Fruit fly (Drosophila melanogaster): ENCODE results near the gene KdelR.

KdelR gene

DNA sequence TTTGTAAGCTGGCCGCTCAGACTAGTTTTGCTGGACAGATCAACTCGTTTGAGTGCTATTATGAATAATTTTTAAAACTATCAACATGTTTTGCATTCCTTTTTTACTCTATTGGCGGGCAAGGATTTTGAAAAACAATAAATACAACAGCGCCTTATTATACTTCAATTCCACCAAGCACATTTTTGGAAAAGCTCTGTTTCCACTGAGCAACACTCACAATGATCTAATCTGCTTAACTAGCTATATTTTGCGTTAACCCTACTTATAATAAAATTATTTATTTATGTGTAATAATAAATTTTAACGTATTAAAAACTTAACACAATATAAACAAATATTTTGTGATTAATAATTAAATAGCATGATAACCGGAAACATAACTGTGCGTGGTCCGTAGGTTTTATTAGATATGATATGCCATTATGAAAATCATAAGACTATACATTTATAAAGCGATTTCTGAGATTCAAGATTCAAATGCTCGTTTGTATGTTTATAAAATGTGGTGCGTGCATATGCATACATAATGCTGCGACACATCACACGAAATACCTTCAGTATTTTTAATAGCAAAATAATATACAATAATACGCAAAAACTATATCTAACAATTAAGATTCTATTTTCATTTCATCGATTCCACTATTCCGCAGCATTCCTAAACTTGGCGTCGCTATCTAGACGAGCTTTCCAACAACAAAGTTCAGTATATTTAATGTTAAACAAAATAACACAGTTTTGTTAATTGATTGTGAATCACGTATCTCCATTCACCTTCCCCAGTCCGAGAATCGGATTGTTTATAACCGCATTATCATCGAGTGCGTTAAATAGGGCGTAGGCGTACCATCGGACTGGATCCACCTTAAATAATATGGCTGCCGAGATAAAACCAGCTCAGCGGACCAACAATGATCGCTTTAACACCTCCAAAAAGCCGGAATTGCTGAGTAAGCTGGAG lies 3.8 kb upstream of the KdelR start, which contains the start of the genes pie and Wdfy2:
Gene pie, minus strand, starts transcription at position 138 of the 964 bp plus-strand sequence.
Gene Wdfy2, plus strand, starts transcription at position 649 of the 964 bp plus-strand sequence.
- TF ChIP-seq bab1 (GFP tag; optimal IDR thresholded peaks at IDR 0.05) (peak; percentile 4), kay (GFP tag; ENCODE audit: borderline replicate concordance) (peak; percentile 68), tj (GFP tag; optimal IDR thresholded peaks at IDR 0.05) (peak; percentile 88), CG14711 (tag; optimal IDR thresholded peaks at IDR 0.05) (no peak), CG1620 (GFP tag; optimal IDR thresholded peaks at IDR 0.05) (no peak), Crg-1 (GFP tag; optimal IDR thresholded peaks at IDR 0.05) (no peak)

DNA sequence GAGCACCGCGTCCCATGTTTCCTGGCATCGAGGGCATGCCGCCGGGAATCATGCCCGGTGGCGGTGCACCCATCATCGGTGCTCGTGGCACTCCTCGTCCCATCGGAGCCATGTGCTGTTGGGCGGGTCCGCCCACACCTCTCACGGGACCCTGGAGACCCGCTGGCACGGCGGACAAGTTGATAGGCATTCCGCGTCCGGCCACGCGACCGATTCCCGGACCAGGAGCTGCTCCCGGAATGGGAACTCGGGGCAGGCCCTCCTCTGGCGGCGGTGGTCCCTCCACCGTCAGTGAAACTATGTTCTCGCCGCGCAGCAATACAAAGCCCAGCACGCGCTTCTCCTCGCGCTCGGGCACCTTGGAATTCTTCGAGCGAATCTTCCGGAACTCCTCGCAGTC lies 1.1 kb upstream of the KdelR start:
- no peak for TF ChIP-seq CG5204 (GFP tag; optimal IDR thresholded peaks at IDR 0.05)
- TF ChIP-seq pad (GFP tag; optimal IDR thresholded peaks at IDR 0.05), result no peak
- TF ChIP-seq CG11617 (GFP tag; optimal IDR thresholded peaks at IDR 0.05), result no peak
- no peak for TF ChIP-seq CG14711 (tag; optimal IDR thresholded peaks at IDR 0.05)
- TF ChIP-seq Crg-1 (GFP tag; optimal IDR thresholded peaks at IDR 0.05), result no peak
- no peak for TF ChIP-seq tj (GFP tag; optimal IDR thresholded peaks at IDR 0.05)
- no peak for TF ChIP-seq bab1 (GFP tag; optimal IDR thresholded peaks at IDR 0.05)
- no peak for TF ChIP-seq CG7101 (tag; optimal IDR thresholded peaks at IDR 0.05)
- TF ChIP-seq ovo (GFP tag; optimal IDR thresholded peaks at IDR 0.05), result no peak

DNA sequence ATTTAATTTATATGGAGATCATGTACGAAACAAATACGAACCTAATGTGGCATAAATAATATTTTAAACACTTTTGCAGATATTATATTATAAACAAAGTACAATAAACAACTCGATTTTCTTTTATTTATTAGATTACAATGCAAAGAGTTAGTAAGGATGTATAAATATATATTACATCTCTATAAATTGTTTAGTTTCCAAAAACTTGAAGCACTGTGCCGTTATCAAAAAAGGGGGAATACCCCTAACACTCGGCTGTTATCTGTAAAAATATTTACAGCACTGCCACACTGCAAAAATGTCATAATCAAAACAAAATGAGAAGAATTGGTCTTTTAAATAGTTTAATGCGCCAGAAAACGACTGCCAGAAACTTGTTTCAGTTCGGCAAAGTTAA lies 1.8 kb downstream of the KdelR start, which contains the start of gene CG5188:
Gene CG5188, plus strand, starts transcription at position 302 of the 400 bp plus-strand sequence.
- TF ChIP-seq CG11617 (GFP tag; optimal IDR thresholded peaks at IDR 0.05) (peak; percentile 55), CG14711 (tag; optimal IDR thresholded peaks at IDR 0.05) (peak; percentile 59), CG7045 (GFP tag; optimal IDR thresholded peaks at IDR 0.05) (peak; percentile 10), Clk (GFP tag; optimal IDR thresholded peaks at IDR 0.05) (no peak), Crg-1 (GFP tag; optimal IDR thresholded peaks at IDR 0.05) (no peak), cnc (optimal IDR thresholded peaks at IDR 0.05) (no peak), CG5204 (GFP tag; optimal IDR thresholded peaks at IDR 0.05) (no peak), bab1 (GFP tag; optimal IDR thresholded peaks at IDR 0.05) (peak; percentile 51), CG12768 (GFP tag; optimal IDR thresholded peaks at IDR 0.05) (no peak), ovo (GFP tag; optimal IDR thresholded peaks at IDR 0.05) (peak; percentile 10), Mnt (GFP tag; optimal IDR thresholded peaks at IDR 0.05) (peak; percentile 30), CG7101 (tag; optimal IDR thresholded peaks at IDR 0.05) (peak; percentile 55), tj (GFP tag; optimal IDR thresholded peaks at IDR 0.05) (peak; percentile 1), CG33017 (tag; optimal IDR thresholded peaks at IDR 0.05) (peak; percentile 66), kay (GFP tag; ENCODE audit: borderline replicate concordance) (no peak), Hr96 (GFP tag; optimal IDR thresholded peaks at IDR 0.05) (no peak), pad (GFP tag; optimal IDR thresholded peaks at IDR 0.05) (no peak), toe (GFP tag; optimal IDR thresholded peaks at IDR 0.05) (no peak), cic (GFP tag; optimal IDR thresholded peaks at IDR 0.05) (peak; percentile 2), CG1620 (GFP tag; optimal IDR thresholded peaks at IDR 0.05) (no peak)

DNA sequence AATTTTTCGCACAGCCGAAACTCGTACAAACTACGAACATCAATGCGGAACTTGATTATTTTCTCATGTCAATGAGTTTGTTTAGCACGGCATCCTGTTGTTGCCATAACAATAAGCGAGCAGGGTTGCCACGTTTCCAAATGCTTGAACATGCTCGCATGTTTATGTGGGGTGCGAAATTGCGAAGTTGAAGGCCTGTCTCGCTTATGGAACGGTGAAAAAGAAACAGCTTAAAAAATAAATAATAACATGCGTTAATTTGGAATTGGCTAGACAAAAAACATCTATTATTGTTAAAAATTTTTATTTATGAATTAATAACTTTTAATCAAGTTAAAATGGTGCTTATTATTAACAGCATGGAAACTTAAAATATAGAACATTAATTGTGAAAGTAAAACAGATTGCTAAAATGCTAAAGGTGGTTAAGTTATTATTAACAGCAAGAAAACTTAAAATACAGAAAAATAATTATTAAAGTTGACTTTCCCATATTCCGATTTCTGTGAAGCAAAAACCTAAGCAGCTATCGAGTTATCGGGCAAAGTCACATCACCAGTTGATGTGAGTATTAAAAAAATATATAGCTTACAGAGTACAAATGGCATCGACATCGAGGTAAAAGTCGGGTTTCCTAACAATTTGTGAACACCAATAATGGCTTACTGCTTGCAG lies 4.3 kb downstream of the KdelR start, which contains the start of the genes Bug22 and TfIIB:
Gene Bug22, minus strand, starts transcription at position 117 of the 675 bp plus-strand sequence.
Gene TfIIB, plus strand, starts transcription at position 537 of the 675 bp plus-strand sequence.
- TF ChIP-seq tj (GFP tag; optimal IDR thresholded peaks at IDR 0.05) (peak; percentile 40), CG12768 (GFP tag; optimal IDR thresholded peaks at IDR 0.05) (peak; percentile 64), CG5204 (GFP tag; optimal IDR thresholded peaks at IDR 0.05) (no peak), cic (GFP tag; optimal IDR thresholded peaks at IDR 0.05) (no peak), CG1620 (GFP tag; optimal IDR thresholded peaks at IDR 0.05) (peak; percentile 63), Crg-1 (GFP tag; optimal IDR thresholded peaks at IDR 0.05) (peak; percentile 50), ovo (GFP tag; optimal IDR thresholded peaks at IDR 0.05) (peak; percentile 30), bab1 (GFP tag; optimal IDR thresholded peaks at IDR 0.05) (peak; percentile 2), Hr96 (GFP tag; optimal IDR thresholded peaks at IDR 0.05) (no peak), CG14711 (tag; optimal IDR thresholded peaks at IDR 0.05) (peak; percentile 93), pad (GFP tag; optimal IDR thresholded peaks at IDR 0.05) (peak; percentile 42), CG7101 (tag; optimal IDR thresholded peaks at IDR 0.05) (peak; percentile 75), Mnt (GFP tag; optimal IDR thresholded peaks at IDR 0.05) (peak; percentile 86), CG33017 (tag; optimal IDR thresholded peaks at IDR 0.05) (peak; percentile 53), Clk (GFP tag; optimal IDR thresholded peaks at IDR 0.05) (peak; percentile 24), CG11617 (GFP tag; optimal IDR thresholded peaks at IDR 0.05) (peak; percentile 83), toe (GFP tag; optimal IDR thresholded peaks at IDR 0.05) (no peak), CG7045 (GFP tag; optimal IDR thresholded peaks at IDR 0.05) (peak; percentile 66), kay (GFP tag; ENCODE audit: borderline replicate concordance) (no peak), cnc (optimal IDR thresholded peaks at IDR 0.05) (no peak)

DNA sequence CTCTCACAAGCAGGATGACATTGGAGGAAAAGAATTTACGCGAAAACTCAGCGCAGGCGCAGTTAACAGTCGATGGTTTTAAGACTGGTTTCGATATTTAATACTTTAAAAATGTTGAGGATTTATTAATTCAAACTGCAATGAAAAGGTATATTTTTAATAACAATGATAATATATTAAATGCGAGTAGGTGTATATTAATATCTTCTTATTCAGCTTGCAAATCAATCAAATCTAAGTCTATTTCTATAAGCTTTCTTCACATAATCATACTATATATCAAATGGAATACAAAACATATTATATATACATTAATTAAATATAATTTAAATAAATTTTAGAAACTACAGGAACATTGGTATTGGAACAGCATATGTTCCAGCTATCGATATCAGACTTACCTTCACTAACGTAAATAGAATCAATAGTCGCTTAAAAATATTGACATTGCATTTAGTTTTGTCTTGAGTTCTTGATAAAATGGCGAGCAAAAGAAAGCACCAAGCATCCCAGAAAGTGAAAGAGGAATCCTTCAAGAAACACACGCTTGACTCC lies 9.0 kb downstream of the KdelR start, which contains the start of the genes TBC1D16 and holn1:
Gene TBC1D16, minus strand, starts transcription at position 51 of the 555 bp plus-strand sequence.
Gene holn1, plus strand, starts transcription at position 390 of the 555 bp plus-strand sequence.
- TF ChIP-seq CG1620 (GFP tag; optimal IDR thresholded peaks at IDR 0.05) (no peak), CG14711 (tag; optimal IDR thresholded peaks at IDR 0.05) (peak; percentile 21), CG7045 (GFP tag; optimal IDR thresholded peaks at IDR 0.05) (no peak), CG33017 (tag; optimal IDR thresholded peaks at IDR 0.05) (no peak), kay (GFP tag; ENCODE audit: borderline replicate concordance) (no peak), CG12768 (GFP tag; optimal IDR thresholded peaks at IDR 0.05) (no peak), cic (GFP tag; optimal IDR thresholded peaks at IDR 0.05) (no peak), CG7101 (tag; optimal IDR thresholded peaks at IDR 0.05) (peak; percentile 35), pad (GFP tag; optimal IDR thresholded peaks at IDR 0.05) (no peak), toe (GFP tag; optimal IDR thresholded peaks at IDR 0.05) (no peak)

Measured in whole organism, adult.